Fruit fly (Drosophila melanogaster): Measurements from ENCODE around the gene CG14932.
A peak's percentile ranks its signal among the peaks of the same experiment; 100 is the strongest.

The CG14932 gene

dm6 chr2L:11789690-11790089 lies at the start of gene CG14932:
CG14932 (plus strand) TSS chr2L:11789919.
- TF ChIP-seq EcR (GFP tag; optimal IDR thresholded peaks at IDR 0.05) (no peak), pan (optimal IDR thresholded peaks at IDR 0.05) (no peak), usp (GFP tag; optimal IDR thresholded peaks at IDR 0.05) (no peak), CG8478 (optimal IDR thresholded peaks at IDR 0.05) (no peak), psq (optimal IDR thresholded peaks at IDR 0.05) (no peak)

- TF ChIP-seq pan (optimal IDR thresholded peaks at IDR 0.05) (no peak), psq (optimal IDR thresholded peaks at IDR 0.05) (no peak), EcR (GFP tag; optimal IDR thresholded peaks at IDR 0.05) (no peak), usp (GFP tag; optimal IDR thresholded peaks at IDR 0.05) (no peak), Dll (optimal IDR thresholded peaks at IDR 0.05) (no peak), CG8478 (optimal IDR thresholded peaks at IDR 0.05) (no peak)
These were observed 49.1 kb upstream of the CG14932 start for dm6 chr2L:11740595-11740994.

dm6 chr2L:11753455-11753854 lies 36.3 kb upstream of the CG14932 start, which contains the start of gene CG42470:
CG42470 (minus strand) TSS chr2L:11753555.
- TF ChIP-seq pan (optimal IDR thresholded peaks at IDR 0.05): no peak
- no peak for TF ChIP-seq psq (optimal IDR thresholded peaks at IDR 0.05)
- TF ChIP-seq usp (GFP tag; optimal IDR thresholded peaks at IDR 0.05): no peak
- TF ChIP-seq EcR (GFP tag; optimal IDR thresholded peaks at IDR 0.05): no peak
- TF ChIP-seq CG8478 (optimal IDR thresholded peaks at IDR 0.05): no peak
- no peak for TF ChIP-seq Dll (optimal IDR thresholded peaks at IDR 0.05)

- TF ChIP-seq pan (optimal IDR thresholded peaks at IDR 0.05) (no peak), CG8478 (optimal IDR thresholded peaks at IDR 0.05) (no peak), usp (GFP tag; optimal IDR thresholded peaks at IDR 0.05) (no peak), psq (optimal IDR thresholded peaks at IDR 0.05) (no peak)
These were observed 35.8 kb upstream of the CG14932 start, which contains the start of gene CG42471 for dm6 chr2L:11753922-11754321. CG42471 (minus strand) TSS chr2L:11754022.

dm6 chr2L:11754402-11754801 lies 35.3 kb upstream of the CG14932 start, which contains the start of gene Sfp33A1:
Sfp33A1 (minus strand) TSS chr2L:11754502.
- TF ChIP-seq usp (GFP tag; optimal IDR thresholded peaks at IDR 0.05) (no peak), psq (optimal IDR thresholded peaks at IDR 0.05) (no peak), EcR (GFP tag; optimal IDR thresholded peaks at IDR 0.05) (no peak)

- TF ChIP-seq CG8478 (optimal IDR thresholded peaks at IDR 0.05): no peak
- TF ChIP-seq pan (optimal IDR thresholded peaks at IDR 0.05): no peak
- no peak for TF ChIP-seq usp (GFP tag; optimal IDR thresholded peaks at IDR 0.05)
- TF ChIP-seq EcR (GFP tag; optimal IDR thresholded peaks at IDR 0.05): no peak
- no peak for TF ChIP-seq Dll (optimal IDR thresholded peaks at IDR 0.05)
- TF ChIP-seq psq (optimal IDR thresholded peaks at IDR 0.05): no peak
These were observed 1.7 kb upstream of the CG14932 start, which contains the start of gene CG14931 for dm6 chr2L:11788034-11788433. CG14931 (plus strand) TSS chr2L:11788334.

- TF ChIP-seq psq (optimal IDR thresholded peaks at IDR 0.05): no peak
- no peak for TF ChIP-seq Dll (optimal IDR thresholded peaks at IDR 0.05)
- no peak for TF ChIP-seq usp (GFP tag; optimal IDR thresholded peaks at IDR 0.05)
- TF ChIP-seq CG8478 (optimal IDR thresholded peaks at IDR 0.05): no peak
- TF ChIP-seq pan (optimal IDR thresholded peaks at IDR 0.05): no peak
- TF ChIP-seq EcR (GFP tag; optimal IDR thresholded peaks at IDR 0.05): no peak
These were observed 2.5 kb downstream of the CG14932 start, which contains the start of gene Tsp33B for dm6 chr2L:11792265-11792664. Tsp33B (minus strand) TSS chr2L:11792365.

dm6 chr2L:11793986-11794385 lies 4.3 kb downstream of the CG14932 start, which contains the start of gene CG14937:
CG14937 (minus strand) TSS chr2L:11794086.
- no peak for TF ChIP-seq CG8478 (optimal IDR thresholded peaks at IDR 0.05)
- no peak for TF ChIP-seq usp (GFP tag; optimal IDR thresholded peaks at IDR 0.05)
- no peak for TF ChIP-seq EcR (GFP tag; optimal IDR thresholded peaks at IDR 0.05)
- no peak for TF ChIP-seq psq (optimal IDR thresholded peaks at IDR 0.05)
- no peak for TF ChIP-seq Dll (optimal IDR thresholded peaks at IDR 0.05)
- no peak for TF ChIP-seq pan (optimal IDR thresholded peaks at IDR 0.05)

dm6 chr2L:11797127-11797526 lies 7.4 kb downstream of the CG14932 start:
- TF ChIP-seq pan (optimal IDR thresholded peaks at IDR 0.05): no peak
- TF ChIP-seq Dll (optimal IDR thresholded peaks at IDR 0.05): no peak
- no peak for TF ChIP-seq CG8478 (optimal IDR thresholded peaks at IDR 0.05)
- TF ChIP-seq psq (optimal IDR thresholded peaks at IDR 0.05): no peak
- no peak for TF ChIP-seq usp (GFP tag; optimal IDR thresholded peaks at IDR 0.05)
- no peak for TF ChIP-seq EcR (GFP tag; optimal IDR thresholded peaks at IDR 0.05)

dm6 chr2L:11804228-11805044 lies 14.7 kb downstream of the CG14932 start:
- TF ChIP-seq Dll (optimal IDR thresholded peaks at IDR 0.05) (peak; percentile 85), pan (optimal IDR thresholded peaks at IDR 0.05) (no peak)

dm6 chr2L:11806022-11806700 lies 16.4 kb downstream of the CG14932 start:
- no peak for TF ChIP-seq Dll (optimal IDR thresholded peaks at IDR 0.05)
- no peak for TF ChIP-seq pan (optimal IDR thresholded peaks at IDR 0.05)
- no peak for TF ChIP-seq psq (optimal IDR thresholded peaks at IDR 0.05)
